Worm (Caenorhabditis elegans) whole organism, late embryonic: ENCODE measurements around the gene mrps-11.

Source experiments
- C08G9.2 ChIP-seq: sonication (generic microtip); optimal IDR thresholded peaks from 2 replicates; lab custom pipeline; 2016; ENCODE audit warnings: mild to moderate bottlenecking, missing genetic modification characterization, moderate library complexity, missing compliant biosample characterization
- C38D4.7 ChIP-seq: fragments of 200-800 bp; sonication (Bioruptor generic); optimal IDR thresholded peaks from 2 replicates; lab custom pipeline; 2018; ENCODE audit warnings: mild to moderate bottlenecking, missing genetic modification characterization, moderate library complexity, missing compliant biosample characterization
- F13H6.1 ChIP-seq: sonication (generic microtip); optimal IDR thresholded peaks from 2 replicates; lab custom pipeline; 2016; ENCODE audit warnings: missing genetic modification characterization, missing compliant biosample characterization
- K02D7.2 ChIP-seq: sonication (generic microtip); optimal IDR thresholded peaks from 2 replicates; lab custom pipeline; 2017; ENCODE audit warnings: mild to moderate bottlenecking, missing genetic modification characterization, missing compliant biosample characterization
- K09A11.1 ChIP-seq: sonication (generic microtip); optimal IDR thresholded peaks from 2 replicates; lab custom pipeline; 2017; ENCODE audit warnings: antibody characterized with exemption, mild to moderate bottlenecking, missing genetic modification characterization, missing compliant biosample characterization; ENCODE audit not compliant: insufficient read depth
- T23F11.4 ChIP-seq: fragments of 200-800 bp; sonication (Bioruptor generic); optimal IDR thresholded peaks from 2 replicates; lab custom pipeline; 2018; ENCODE audit warnings: mild to moderate bottlenecking, missing genetic modification characterization, missing compliant biosample characterization
- ama-1 ChIP-seq: fragments of 150-350 bp; optimal IDR thresholded peaks from 2 replicates; lab custom pipeline; 2014
- ceh-18 ChIP-seq: sonication (generic microtip); optimal IDR thresholded peaks from 2 replicates; lab custom pipeline; 2016; ENCODE audit warnings: missing genetic modification characterization, missing compliant biosample characterization
- ceh-2 ChIP-seq: sonication (generic microtip); optimal IDR thresholded peaks from 2 replicates; lab custom pipeline; 2016; ENCODE audit warnings: missing genotype, missing genetic modification characterization, missing compliant biosample characterization
- ceh-24 ChIP-seq: sonication (generic microtip); optimal IDR thresholded peaks from 2 replicates; lab custom pipeline; 2016; ENCODE audit warnings: mild to moderate bottlenecking, missing genetic modification characterization, missing compliant biosample characterization
- ceh-31 ChIP-seq: sonication (generic microtip); optimal IDR thresholded peaks from 2 replicates; lab custom pipeline; 2016; ENCODE audit warnings: missing genetic modification characterization, missing compliant biosample characterization
- ceh-45 ChIP-seq: fragments of 200-800 bp; sonication (Bioruptor generic); IDR thresholded peaks from 2 replicates; pipeline ENCODE4 v1.3.6; 2022; ENCODE audit warnings: missing genetic modification reagents, missing genetic modification characterization, missing compliant biosample characterization
- ceh-48 ChIP-seq: sonication (generic microtip); optimal IDR thresholded peaks from 2 replicates; lab custom pipeline; 2016; ENCODE audit warnings: missing genetic modification characterization, inconsistent platforms, missing compliant biosample characterization
- ceh-6 ChIP-seq: fragments of 200-800 bp; sonication (Bioruptor generic); optimal IDR thresholded peaks from 2 replicates; lab custom pipeline; 2018; ENCODE audit warnings: mild to moderate bottlenecking, missing genetic modification characterization, missing compliant biosample characterization
- ceh-9 ChIP-seq: sonication (generic microtip); optimal IDR thresholded peaks from 2 replicates; lab custom pipeline; 2016; ENCODE audit warnings: mild to moderate bottlenecking, missing genetic modification characterization, inconsistent platforms, missing compliant biosample characterization
- che-1 ChIP-seq: sonication (generic microtip); optimal IDR thresholded peaks from 2 replicates; lab custom pipeline; 2016; ENCODE audit warnings: mild to moderate bottlenecking, missing genetic modification characterization, missing compliant biosample characterization
- elt-2 ChIP-seq: sonication (generic microtip); optimal IDR thresholded peaks from 2 replicates; lab custom pipeline; 2016; ENCODE audit warnings: missing genetic modification reagents, missing genetic modification characterization, missing compliant biosample characterization
- ets-4 ChIP-seq: sonication (generic microtip); optimal IDR thresholded peaks from 2 replicates; lab custom pipeline; 2016; ENCODE audit warnings: missing genetic modification characterization, missing compliant biosample characterization
- eyg-1 ChIP-seq: sonication (generic microtip); optimal IDR thresholded peaks from 2 replicates; lab custom pipeline; 2016; ENCODE audit warnings: missing genotype, missing genetic modification characterization, missing compliant biosample characterization
- fkh-10 ChIP-seq: fragments of 150-350 bp; optimal IDR thresholded peaks from 2 replicates; lab custom pipeline; 2014; ENCODE audit warnings: missing biosample characterization, missing genetic modification reagents, missing genetic modification characterization
- hlh-13 ChIP-seq: fragments of 200-800 bp; sonication (Bioruptor generic); optimal IDR thresholded peaks from 2 replicates; lab custom pipeline; 2018; ENCODE audit warnings: mild to moderate bottlenecking, missing genetic modification characterization, missing compliant biosample characterization
- hlh-15 ChIP-seq: sonication (generic microtip); optimal IDR thresholded peaks from 2 replicates; lab custom pipeline; 2016; ENCODE audit warnings: missing genetic modification characterization, missing compliant biosample characterization
- hlh-30 ChIP-seq: sonication (generic microtip); optimal IDR thresholded peaks from 2 replicates; lab custom pipeline; 2017; ENCODE audit warnings: antibody characterized with exemption, missing genetic modification characterization, missing compliant biosample characterization; ENCODE audit not compliant: insufficient read depth
- hlh-6 ChIP-seq: sonication (generic microtip); optimal IDR thresholded peaks from 2 replicates; lab custom pipeline; 2016; ENCODE audit warnings: missing genotype, missing genetic modification characterization, missing compliant biosample characterization
- lim-6 ChIP-seq: sonication (generic microtip); optimal IDR thresholded peaks from 2 replicates; lab custom pipeline; 2016; ENCODE audit warnings: missing genetic modification characterization, missing compliant biosample characterization
- lin-11 ChIP-seq: fragments of 200-800 bp; sonication (Bioruptor generic); optimal IDR thresholded peaks from 2 replicates; lab custom pipeline; 2018; ENCODE audit warnings: mild to moderate bottlenecking, missing genetic modification characterization, missing compliant biosample characterization
- mec-3 ChIP-seq: sonication (generic microtip); optimal IDR thresholded peaks from 2 replicates; lab custom pipeline; 2016; ENCODE audit warnings: borderline replicate concordance, missing genetic modification characterization, missing compliant biosample characterization
- nhr-11 ChIP-seq: fragments of 150-350 bp; optimal IDR thresholded peaks from 2 replicates; lab custom pipeline; 2014; ENCODE audit warnings: missing biosample characterization, missing genetic modification characterization
- odd-2 ChIP-seq: sonication (generic microtip); optimal IDR thresholded peaks from 2 replicates; lab custom pipeline; 2017; ENCODE audit warnings: antibody characterized with exemption, mild to moderate bottlenecking, missing genetic modification characterization, missing compliant biosample characterization
- pros-1 ChIP-seq: fragments of 150-350 bp; optimal IDR thresholded peaks from 2 replicates; lab custom pipeline; 2014; ENCODE audit warnings: missing biosample characterization, missing genetic modification reagents, missing genetic modification characterization
- rnt-1 ChIP-seq: sonication (generic microtip); optimal IDR thresholded peaks from 2 replicates; lab custom pipeline; 2016; ENCODE audit warnings: missing genetic modification characterization, missing compliant biosample characterization
- sox-2 ChIP-seq: fragments of 200-800 bp; sonication (Bioruptor generic); IDR thresholded peaks from 2 replicates; pipeline ENCODE4 v1.3.6; 2022; ENCODE audit warnings: missing genetic modification reagents, missing genetic modification characterization, missing compliant biosample characterization
- syd-9 ChIP-seq: sonication (generic microtip); optimal IDR thresholded peaks from 2 replicates; lab custom pipeline; 2016; ENCODE audit warnings: mild to moderate bottlenecking, missing genetic modification characterization, moderate library complexity, missing compliant biosample characterization
- unc-3 ChIP-seq, 2 experiments: fragments of 200-800 bp in 1 of 2; sonication (Bioruptor generic) in 1 of 2; sonication (generic microtip) in 1 of 2; conservative IDR thresholded peaks in 1 of 2; optimal IDR thresholded peaks in 1 of 2; 2 replicates each; pipeline versions ENCODE4 v1.3.6 to Lab custom; 2016 to 2022; ENCODE audit warnings: missing compliant biosample characterization in 2 of 2, missing genetic modification characterization in 2 of 2, missing genetic modification reagents in 1 of 2
- unc-42 ChIP-seq: sonication (generic microtip); optimal IDR thresholded peaks from 2 replicates; lab custom pipeline; 2016; ENCODE audit warnings: missing genotype, missing genetic modification characterization, missing compliant biosample characterization
- unc-55 ChIP-seq: sonication (generic microtip); optimal IDR thresholded peaks from 2 replicates; lab custom pipeline; 2017; ENCODE audit warnings: missing biosample characterization, missing genetic modification reagents, missing genetic modification characterization

Gene mrps-11

DNA sequence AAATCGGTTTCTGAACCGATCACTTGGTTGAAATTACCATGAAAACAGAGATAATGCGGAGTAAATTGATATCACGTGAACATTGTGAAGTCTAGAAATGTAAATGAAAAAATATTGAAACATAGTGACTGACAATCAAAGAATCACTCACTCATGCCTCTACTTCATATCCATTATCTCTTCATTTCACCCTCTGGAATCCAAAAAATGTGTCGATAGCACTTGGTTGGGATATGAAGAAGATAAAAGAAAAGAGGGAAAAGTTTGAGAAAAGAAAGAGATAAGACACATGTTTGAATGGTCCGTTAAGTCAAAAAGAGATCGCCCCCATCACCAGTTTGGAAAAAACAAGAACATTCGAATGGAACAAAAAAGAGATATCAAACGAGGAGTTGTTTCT lies 23.3 kb upstream of the mrps-11 start:
- TF ChIP-seq F13H6.1 (tag; lab: Kevin White, UChicago) (no peak), ceh-31 (tag; lab: Kevin White, UChicago) (no peak), unc-55 (GFP tag; lab: Kevin White, UChicago) (peak; percentile 57), K02D7.2 (tag; lab: Kevin White, UChicago) (no peak), hlh-6 (no peak), K09A11.1 (tag; lab: Kevin White, UChicago) (no peak), lim-6 (tag; lab: Kevin White, UChicago) (no peak), C08G9.2 (no peak), che-1 (tag; lab: Kevin White, UChicago) (no peak), hlh-15 (tag; lab: Kevin White, UChicago) (no peak), sox-2 (GFP tag; lab: Robert Waterston, UW) (no peak), ama-1 (lab: Kevin White, UChicago) (no peak), ceh-45 (GFP tag; lab: Robert Waterston, UW) (no peak), ceh-18 (tag; lab: Kevin White, UChicago) (peak; percentile 54), hlh-13 (GFP tag; lab: Kevin White, UChicago) (no peak), ceh-24 (no peak), nhr-11 (tag; lab: Kevin White, UChicago) (no peak), hlh-30 (tag; lab: Kevin White, UChicago) (no peak)

DNA sequence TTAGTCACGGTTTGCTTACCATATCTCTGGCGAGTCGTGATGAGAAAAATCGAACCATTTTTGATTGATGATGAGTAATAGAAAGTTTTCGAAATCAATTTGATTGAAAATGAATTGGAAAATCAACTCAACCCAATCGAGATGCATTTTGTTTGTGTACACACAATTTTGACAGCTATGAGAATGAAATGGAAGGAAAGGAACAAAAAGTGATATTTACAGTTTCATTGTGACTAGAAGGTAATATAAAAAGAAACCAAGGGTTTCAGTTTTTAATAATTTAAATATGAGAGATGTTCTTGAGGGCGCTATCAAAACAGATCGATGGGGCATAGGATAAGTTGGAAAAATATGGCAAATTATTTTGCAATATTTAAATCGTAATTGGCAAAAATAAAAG lies 22.7 kb upstream of the mrps-11 start, which contains the start of gene cal-1:
Gene cal-1, minus strand, starts transcription at position 101 of the 400 bp plus-strand sequence.
- TF ChIP-seq unc-3 (GFP tag; conservative IDR thresholded peaks at IDR 0.05; lab: Robert Waterston, UW), result no peak
- TF ChIP-seq unc-3 (tag; optimal IDR thresholded peaks at IDR 0.05; lab: Kevin White, UChicago), result no peak
- no peak for TF ChIP-seq pros-1 (tag; lab: Kevin White, UChicago)
- TF ChIP-seq syd-9, result no peak
- TF ChIP-seq ceh-9 (tag; lab: Kevin White, UChicago), result no peak
- no peak for TF ChIP-seq fkh-10 (GFP tag; lab: Kevin White, UChicago)
- no peak for TF ChIP-seq lin-11 (tag; lab: Kevin White, UChicago)
- TF ChIP-seq ceh-2 (tag; lab: Kevin White, UChicago), result no peak

DNA sequence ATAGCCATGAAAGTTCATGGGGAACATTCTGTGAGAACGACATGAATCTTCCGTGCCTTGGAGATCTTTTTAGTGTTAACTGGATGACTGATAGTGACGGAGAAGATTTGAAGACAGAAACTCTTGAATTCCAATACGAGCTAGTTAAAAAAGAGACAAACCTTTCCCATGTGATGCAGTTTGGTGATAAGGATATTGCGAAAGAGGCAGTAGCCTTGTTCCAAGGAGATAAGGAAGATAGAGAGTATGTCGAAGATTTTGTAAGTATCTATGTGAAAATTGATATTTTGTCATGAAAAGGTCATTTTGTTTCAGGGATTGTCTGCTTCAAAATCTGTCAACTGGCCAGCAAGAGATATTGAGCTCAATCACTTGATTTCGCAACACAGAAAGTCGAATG lies 19.5 kb upstream of the mrps-11 start:
- no peak for TF ChIP-seq che-1 (tag; lab: Kevin White, UChicago)
- TF ChIP-seq elt-2, result peak; percentile 67

DNA sequence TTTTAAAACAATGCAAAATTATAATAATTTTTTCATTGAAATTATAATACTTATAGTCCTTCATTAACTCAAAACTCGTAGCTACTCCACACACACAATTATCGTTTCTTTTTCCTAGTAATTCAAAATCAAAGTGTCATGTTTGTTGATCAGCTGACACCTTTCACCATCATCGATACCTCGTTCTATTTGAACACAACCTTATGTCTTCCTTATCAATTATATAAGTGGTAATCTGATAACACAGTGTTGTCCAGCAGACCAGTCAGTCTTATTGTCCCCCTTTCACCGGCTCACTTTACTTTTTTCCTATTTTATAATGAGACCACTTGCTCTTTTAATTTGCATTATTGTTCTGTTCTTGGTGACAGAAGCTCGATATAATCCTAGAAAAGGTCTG lies 18.4 kb upstream of the mrps-11 start, which contains the start of the genes T28H10.2 and lgmn-1:
Gene T28H10.2, minus strand, starts transcription at position 177 of the 400 bp plus-strand sequence.
Gene lgmn-1, plus strand, starts transcription at position 284 of the 400 bp plus-strand sequence.
- TF ChIP-seq elt-2 (peak; percentile 89), ceh-6 (GFP tag; lab: Kevin White, UChicago) (no peak)

DNA sequence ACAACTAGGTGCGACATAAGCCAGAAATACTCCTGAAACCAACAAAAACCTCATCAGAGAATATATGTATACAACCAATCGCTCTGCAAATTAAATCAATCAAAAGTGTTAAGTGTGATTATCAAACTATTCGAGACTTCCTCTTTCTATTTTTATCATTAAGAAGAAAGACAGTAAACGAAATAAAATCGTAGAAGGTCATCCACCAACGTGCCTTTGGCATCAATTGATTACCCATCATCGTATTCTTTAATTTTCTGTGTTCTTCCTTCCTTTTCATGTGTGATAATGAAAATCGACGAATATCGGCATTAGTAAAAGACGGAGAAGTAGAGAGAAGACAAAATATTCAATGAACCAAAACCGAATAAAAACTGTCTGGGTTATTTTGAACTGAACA lies 17.5 kb upstream of the mrps-11 start:
- TF ChIP-seq eyg-1 (tag; lab: Kevin White, UChicago), result no peak
- TF ChIP-seq T23F11.4 (GFP tag; lab: Kevin White, UChicago), result no peak
- no peak for TF ChIP-seq unc-42 (tag; lab: Kevin White, UChicago)
- TF ChIP-seq K09A11.1 (tag; lab: Kevin White, UChicago), result no peak
- TF ChIP-seq odd-2 (tag; lab: Kevin White, UChicago), result no peak
- TF ChIP-seq mec-3 (tag; lab: Kevin White, UChicago), result no peak
- TF ChIP-seq rnt-1 (tag; lab: Kevin White, UChicago), result no peak
- no peak for TF ChIP-seq ets-4 (tag; lab: Kevin White, UChicago)
- no peak for TF ChIP-seq C38D4.7 (GFP tag; lab: Kevin White, UChicago)
- no peak for TF ChIP-seq ceh-48
